Fruit fly (Drosophila melanogaster) whole organism, prepupa: ENCODE results near the gene ewg.

ENCODE experiments used
- CG6792 ChIP-seq: fragments of 200-800 bp; sonication (Bioruptor generic); optimal IDR thresholded peaks from 3 replicates; lab custom pipeline; 2016; ENCODE audit warnings: missing biosample characterization, missing genetic modification characterization
- CG6854 ChIP-seq: fragments of 200-800 bp; sonication (Bioruptor generic); optimal IDR thresholded peaks from 2 replicates; lab custom pipeline; 2017; ENCODE audit warnings: missing biosample characterization, mild to moderate bottlenecking, missing genetic modification characterization
- Gug ChIP-seq: fragments of 200-800 bp; sonication (Bioruptor generic); IDR thresholded peaks from 2 replicates; pipeline ENCODE4 v1.3.6; 2022; ENCODE audit warnings: missing biosample characterization, missing genetic modification characterization
- Lpt ChIP-seq: fragments of 200-800 bp; sonication (Bioruptor generic); optimal IDR thresholded peaks from 3 replicates; lab custom pipeline; 2016; ENCODE audit warnings: missing biosample characterization, missing genetic modification characterization

- TF ChIP-seq Gug = no peak
- TF ChIP-seq Lpt = no peak
- TF ChIP-seq CG6854 = no peak
- no peak for TF ChIP-seq CG6792
These were observed 35.3 kb upstream of the ewg start, which contains the start of gene Or1a for dm6 chrX:314823-315222.
